Worm (Caenorhabditis elegans): Measurements from ENCODE around the gene gldi-4.

The gldi-4 gene

DNA sequence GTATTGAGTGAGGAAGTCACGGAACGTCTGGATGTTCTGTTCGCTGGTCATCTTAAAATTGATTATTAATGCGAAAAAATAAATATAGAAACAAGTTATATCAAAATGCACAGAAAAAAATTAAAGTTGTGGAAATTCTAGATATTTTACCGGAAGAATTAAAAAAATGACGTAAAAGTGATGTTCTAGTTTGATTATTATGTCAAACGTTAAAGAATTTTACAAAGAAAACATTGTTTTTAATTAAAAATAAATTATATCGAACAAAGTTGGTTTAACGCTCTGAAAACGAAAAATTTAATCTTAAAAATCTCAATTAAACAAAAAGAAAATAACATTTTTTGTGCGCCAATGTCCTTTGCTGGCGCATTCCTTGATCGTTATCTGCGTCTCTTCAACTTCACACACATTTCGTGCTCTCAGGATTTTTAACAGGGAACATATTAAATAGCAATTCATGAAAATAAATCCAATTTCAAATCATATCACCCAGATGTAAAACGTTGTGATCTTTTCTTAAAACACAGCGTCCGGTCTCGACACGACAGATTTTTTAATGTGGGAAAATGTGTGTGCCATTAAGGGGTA, 27.2 kb downstream of the gldi-4 start, which contains the start of gene tin-9.1:
Gene tin-9.1 (minus strand): TSS at position 51 of the 588 bp plus-strand sequence.
- TF ChIP-seq C34B4.2 (tag; optimal IDR thresholded peaks at IDR 0.05) (no peak), fkh-10 (GFP tag; optimal IDR thresholded peaks at IDR 0.05) (no peak), aly-2 (tag; optimal IDR thresholded peaks at IDR 0.05) (peak; percentile 60), unc-130 (tag; optimal IDR thresholded peaks at IDR 0.05) (peak; percentile 67), skn-1 (tag; optimal IDR thresholded peaks at IDR 0.05) (peak; percentile 89), ets-5 (GFP tag; IDR thresholded peaks at IDR 0.05) (no peak), sup-37 (GFP tag; optimal IDR thresholded peaks at IDR 0.05) (no peak), ztf-11 (tag; optimal IDR thresholded peaks at IDR 0.05) (peak in 1 of 2 experiments; percentile 69), lin-39 (tag; optimal IDR thresholded peaks at IDR 0.05) (peak; percentile 76), sox-4 (tag; optimal IDR thresholded peaks at IDR 0.05) (peak; percentile 32), ceh-88 (GFP tag; IDR thresholded peaks at IDR 0.05) (peak; percentile 75), ceh-82 (tag; optimal IDR thresholded peaks at IDR 0.05) (peak; percentile 75 to 87 (median 77)), nhr-47 (tag; optimal IDR thresholded peaks at IDR 0.05) (peak; percentile 86), nhr-77 (tag; optimal IDR thresholded peaks at IDR 0.05) (peak; percentile 64), Y116A8C.19 (tag; optimal IDR thresholded peaks at IDR 0.05; ENCODE audit: borderline replicate concordance) (no peak), lin-13 (GFP tag; optimal IDR thresholded peaks at IDR 0.05) (peak; percentile 85), unc-62 (GFP tag; optimal IDR thresholded peaks at IDR 0.05) (no peak), elt-2 (tag; optimal IDR thresholded peaks at IDR 0.05) (peak; percentile 30), ceh-63 (GFP tag; optimal IDR thresholded peaks at IDR 0.05) (no peak), nhr-71 (tag; optimal IDR thresholded peaks at IDR 0.05) (peak; percentile 92), C04F5.9 (tag; optimal IDR thresholded peaks at IDR 0.05) (peak; percentile 5), elt-3 (tag; optimal IDR thresholded peaks at IDR 0.05) (peak in 2 of 6 experiments; percentile 53 to 75), sptf-1 (tag; optimal IDR thresholded peaks at IDR 0.05) (no peak), aha-1 (tag; optimal IDR thresholded peaks at IDR 0.05) (no peak), nhr-237 (tag; optimal IDR thresholded peaks at IDR 0.05) (peak; percentile 36), hlh-4 (tag; optimal IDR thresholded peaks at IDR 0.05) (no peak), xbp-1 (tag; optimal IDR thresholded peaks at IDR 0.05) (peak; percentile 84), hpl-2 (GFP tag; optimal IDR thresholded peaks at IDR 0.05) (no peak), unc-86 (tag; optimal IDR thresholded peaks at IDR 0.05) (peak; percentile 76), fos-1 (tag; optimal IDR thresholded peaks at IDR 0.05) (peak; percentile 68), nhr-84 (tag; optimal IDR thresholded peaks at IDR 0.05) (no peak), zag-1 (tag; optimal IDR thresholded peaks at IDR 0.05) (no peak), ama-1 (optimal IDR thresholded peaks at IDR 0.05) (peak; percentile 16), blmp-1 (tag; optimal IDR thresholded peaks at IDR 0.05) (peak; percentile 76), efl-3 (GFP tag; optimal IDR thresholded peaks at IDR 0.05) (no peak), grh-1 (GFP tag; IDR thresholded peaks at IDR 0.05) (peak; percentile 57; the same call in 1 of the 2 replicates), vab-15 (tag; optimal IDR thresholded peaks at IDR 0.05) (no peak), lir-3 (tag; optimal IDR thresholded peaks at IDR 0.05; ENCODE audit: poor library complexity) (peak; percentile 39), nhr-11 (tag; optimal IDR thresholded peaks at IDR 0.05) (peak; percentile 43), nhr-12 (tag; optimal IDR thresholded peaks at IDR 0.05) (no peak), nhr-20 (tag; optimal IDR thresholded peaks at IDR 0.05) (peak; percentile 91), swsn-7 (tag; optimal IDR thresholded peaks at IDR 0.05) (peak; percentile 87), nhr-19 (GFP tag; conservative IDR thresholded peaks at IDR 0.05) (peak; percentile 91), mdl-1 (tag; optimal IDR thresholded peaks at IDR 0.05) (peak in 1 of 2 experiments; percentile 72), fkh-4 (tag; optimal IDR thresholded peaks at IDR 0.05; ENCODE audit: borderline replicate concordance) (peak; percentile 28), ztf-4 (tag; optimal IDR thresholded peaks at IDR 0.05) (peak; percentile 81), dpl-1 (GFP tag; optimal IDR thresholded peaks at IDR 0.05) (peak; percentile 68 to 83 (median 81)), egl-13 (tag; optimal IDR thresholded peaks at IDR 0.05) (peak; percentile 72), zip-4 (GFP tag; optimal IDR thresholded peaks at IDR 0.05) (peak; percentile 26), rnt-1 (tag; optimal IDR thresholded peaks at IDR 0.05) (peak; percentile 83), nhr-90 (tag; optimal IDR thresholded peaks at IDR 0.05; ENCODE audit: poor library complexity) (peak; percentile 74), alr-1 (tag; optimal IDR thresholded peaks at IDR 0.05; ENCODE audit: borderline replicate concordance) (no peak)
